Fruit fly (Drosophila melanogaster): ENCODE results near the gene RtGEF.

dm6 chr2L:20374054-20374507 is 23.8 kb downstream of the RtGEF start, which contains the start of gene Ugt37A1:
- TF ChIP-seq CG11294 (GFP tag; IDR thresholded peaks at IDR 0.05) (no peak), CG8319 (GFP tag; optimal IDR thresholded peaks at IDR 0.05) (no peak), Smox (GFP tag; optimal IDR thresholded peaks at IDR 0.05) (no peak)

All from whole organism, prepupa.